ENCODE assay signal across 1 fruit fly cellular context in genomic region chr2L:10331066-10331847, dm6.
TF ChIP-seq lines count a peak whose summit lies in the region.

Gene Schip1, minus strand, starts transcription at chr2L:10331116.
Gene Cox10, plus strand, starts transcription at chr2L:10331471.

TF ChIP-seq in whole organism, embryonic, 481 proteins besides CTCF, POLR2A, EP300 and RAD21 (continued from another document):
- peak; percentile 10 for TF ChIP-seq tap (tag; optimal IDR thresholded peaks at IDR 0.05; lab: Kevin White, UChicago)
- TF ChIP-seq CG2712 (tag; optimal IDR thresholded peaks at IDR 0.05; lab: Kevin White, UChicago) = peak; percentile 40
- TF ChIP-seq CG15514 (GFP tag; optimal IDR thresholded peaks at IDR 0.05; lab: Kevin White, UChicago) = peak; percentile 26
- peak; percentile 52 for TF ChIP-seq trem (tag; optimal IDR thresholded peaks at IDR 0.05; lab: Kevin White, UChicago)
- TF ChIP-seq CG17359 (tag; optimal IDR thresholded peaks at IDR 0.05; lab: Kevin White, UChicago) = peak; percentile 12
- no peak for TF ChIP-seq CG4282 (GFP tag; optimal IDR thresholded peaks at IDR 0.05; lab: Kevin White, UChicago)
- TF ChIP-seq CG10979 (tag; optimal IDR thresholded peaks at IDR 0.05; lab: Kevin White, UChicago) = peak; percentile 20
- no peak for TF ChIP-seq CG18599 (GFP tag; optimal IDR thresholded peaks at IDR 0.05; lab: Kevin White, UChicago)
- TF ChIP-seq jing (GFP tag; optimal IDR thresholded peaks at IDR 0.05; lab: Kevin White, UChicago) = no peak
- TF ChIP-seq tup (GFP tag; optimal IDR thresholded peaks at IDR 0.05; lab: Kevin White, UChicago) = no peak
- peak; percentile 23 for TF ChIP-seq CG15601 (tag; optimal IDR thresholded peaks at IDR 0.05; lab: Kevin White, UChicago)
- no peak for TF ChIP-seq Bteb2 (GFP tag; optimal IDR thresholded peaks at IDR 0.05; lab: Kevin White, UChicago)
- peak; percentile 70 for TF ChIP-seq CG8924 (tag; optimal IDR thresholded peaks at IDR 0.05; lab: Kevin White, UChicago)
- TF ChIP-seq nau (GFP tag; optimal IDR thresholded peaks at IDR 0.05; lab: Kevin White, UChicago) = no peak
- TF ChIP-seq row (GFP tag; IDR thresholded peaks at IDR 0.05; lab: Robert Waterston, UW) = peak; percentile 62
- no peak for TF ChIP-seq CG7786 (GFP tag; optimal IDR thresholded peaks at IDR 0.05; lab: Kevin White, UChicago)
- TF ChIP-seq Hr3 (GFP tag; optimal IDR thresholded peaks at IDR 0.05; lab: Kevin White, UChicago) = peak; percentile 2
- TF ChIP-seq CG6813 (GFP tag; optimal IDR thresholded peaks at IDR 0.05; lab: Kevin White, UChicago) = no peak
- no peak for TF ChIP-seq CG6272 (GFP tag; IDR thresholded peaks at IDR 0.05; lab: Robert Waterston, UW)
- TF ChIP-seq CG13775 (GFP tag; optimal IDR thresholded peaks at IDR 0.05; lab: Kevin White, UChicago) = no peak
- TF ChIP-seq PHDP (tag; optimal IDR thresholded peaks at IDR 0.05; lab: Kevin White, UChicago) = peak; percentile 43
- no peak for TF ChIP-seq pb (GFP tag; optimal IDR thresholded peaks at IDR 0.05; lab: Kevin White, UChicago)
- no peak for TF ChIP-seq salm (tag; optimal IDR thresholded peaks at IDR 0.05; lab: Kevin White, UChicago)
- TF ChIP-seq lola (GFP tag; optimal IDR thresholded peaks at IDR 0.05; lab: Kevin White, UChicago) = peak in 1 of 3 experiments; percentile 22
- TF ChIP-seq vnd (GFP tag; IDR thresholded peaks at IDR 0.05; lab: Robert Waterston, UW; ENCODE audit: partially characterized antibody) = no peak
- peak; percentile 10 for TF ChIP-seq CG1603 (tag; optimal IDR thresholded peaks at IDR 0.05; lab: Kevin White, UChicago)
- peak; percentile 26; the same call in 1 of the 3 replicates for TF ChIP-seq CG17361 (GFP tag; IDR thresholded peaks at IDR 0.05; lab: Robert Waterston, UW)
- TF ChIP-seq CG9797 (GFP tag; optimal IDR thresholded peaks at IDR 0.05; lab: Kevin White, UChicago) = peak; percentile 14
- TF ChIP-seq exex (tag; optimal IDR thresholded peaks at IDR 0.05; lab: Kevin White, UChicago) = no peak
- TF ChIP-seq CG10267 (tag; optimal IDR thresholded peaks at IDR 0.05; lab: Kevin White, UChicago) = peak; percentile 71
- no peak for TF ChIP-seq CG12104 (GFP tag; optimal IDR thresholded peaks at IDR 0.05; lab: Kevin White, UChicago)
- no peak for TF ChIP-seq Dref (GFP tag; IDR thresholded peaks at IDR 0.05; lab: Robert Waterston, UW)
- TF ChIP-seq Dek (tag; optimal IDR thresholded peaks at IDR 0.05; lab: Kevin White, UChicago) = no peak
- peak; percentile 59 for TF ChIP-seq sens (GFP tag; lab: Kevin White, UChicago)
- TF ChIP-seq disco-r (GFP tag; optimal IDR thresholded peaks at IDR 0.05; lab: Kevin White, UChicago) = no peak
- no peak for TF ChIP-seq ara (GFP tag; IDR thresholded peaks at IDR 0.05; lab: Robert Waterston, UW)
- TF ChIP-seq Ssrp (tag; optimal IDR thresholded peaks at IDR 0.05; lab: Kevin White, UChicago) = no peak
- TF ChIP-seq Oli (tag; optimal IDR thresholded peaks at IDR 0.05; lab: Kevin White, UChicago) = no peak
- TF ChIP-seq B-H2 (GFP tag; optimal IDR thresholded peaks at IDR 0.05; lab: Kevin White, UChicago) = peak; percentile 5
- peak in 1 of 2 experiments; percentile 99 for TF ChIP-seq Pdp1 (GFP tag; optimal IDR thresholded peaks at IDR 0.05; lab: Kevin White, UChicago)
- no peak for TF ChIP-seq dmrt99B (tag; optimal IDR thresholded peaks at IDR 0.05; lab: Kevin White, UChicago)
- peak; percentile 31 for TF ChIP-seq sug (tag; optimal IDR thresholded peaks at IDR 0.05; lab: Kevin White, UChicago)
- no peak for TF ChIP-seq CG7928 (GFP tag; optimal IDR thresholded peaks at IDR 0.05; lab: Kevin White, UChicago)
- peak; percentile 29 for TF ChIP-seq CG12659 (GFP tag; optimal IDR thresholded peaks at IDR 0.05; lab: Kevin White, UChicago)
- TF ChIP-seq E2f2 (GFP tag; IDR thresholded peaks at IDR 0.05; lab: Robert Waterston, UW) = peak; percentile 45; the same call in 1 of the 2 replicates
- no peak; the same call in 1 of the 2 replicates for TF ChIP-seq slbo (GFP tag; IDR thresholded peaks at IDR 0.05; lab: Robert Waterston, UW)
- TF ChIP-seq CG3726 (GFP tag; IDR thresholded peaks at IDR 0.05; lab: Robert Waterston, UW) = no peak
- peak; percentile 21 for TF ChIP-seq Sox100B (GFP tag; optimal IDR thresholded peaks at IDR 0.05; lab: Kevin White, UChicago)
- no peak for TF ChIP-seq CG8765 (GFP tag; IDR thresholded peaks at IDR 0.05; lab: Robert Waterston, UW)
- no peak for TF ChIP-seq ems (GFP tag; optimal IDR thresholded peaks at IDR 0.05; lab: Kevin White, UChicago)
- TF ChIP-seq CG8359 (GFP tag; optimal IDR thresholded peaks at IDR 0.05; lab: Kevin White, UChicago; ENCODE audit: borderline replicate concordance) = no peak
- TF ChIP-seq CG2875 (GFP tag; optimal IDR thresholded peaks at IDR 0.05; lab: Kevin White, UChicago) = no peak
- peak; percentile 53 for TF ChIP-seq D19A (tag; optimal IDR thresholded peaks at IDR 0.05; lab: Kevin White, UChicago)
- peak; percentile 59 for TF ChIP-seq gfzf (GFP tag; optimal IDR thresholded peaks at IDR 0.05; lab: Kevin White, UChicago)
- TF ChIP-seq CG4707 (GFP tag; optimal IDR thresholded peaks at IDR 0.05; lab: Kevin White, UChicago) = no peak
- no peak for TF ChIP-seq CG18619 (GFP tag; optimal IDR thresholded peaks at IDR 0.05; lab: Kevin White, UChicago)
- TF ChIP-seq Dp (GFP tag; optimal IDR thresholded peaks at IDR 0.05; lab: Kevin White, UChicago) = peak; percentile 39
- TF ChIP-seq amos (GFP tag; IDR thresholded peaks at IDR 0.05; lab: Robert Waterston, UW; ENCODE audit: partially characterized antibody) = no peak
- TF ChIP-seq Nf-YB (GFP tag; optimal IDR thresholded peaks at IDR 0.05; lab: Kevin White, UChicago) = peak; percentile 6
- no peak for TF ChIP-seq org-1 (GFP tag; optimal IDR thresholded peaks at IDR 0.05; lab: Kevin White, UChicago)
- no peak for TF ChIP-seq Antp (GFP tag; optimal IDR thresholded peaks at IDR 0.05; lab: Kevin White, UChicago)
- no peak for TF ChIP-seq CG17186 (GFP tag; optimal IDR thresholded peaks at IDR 0.05; lab: Kevin White, UChicago)
- no peak for TF ChIP-seq CG11085 (GFP tag; IDR thresholded peaks at IDR 0.05; lab: Robert Waterston, UW)
- TF ChIP-seq nmo (GFP tag; optimal IDR thresholded peaks at IDR 0.05; lab: Kevin White, UChicago) = peak; percentile 18
- TF ChIP-seq CG10147 (GFP tag; optimal IDR thresholded peaks at IDR 0.05; lab: Kevin White, UChicago) = no peak
- no peak for TF ChIP-seq CG7357 (GFP tag; IDR thresholded peaks at IDR 0.05; lab: Robert Waterston, UW)
- no peak for TF ChIP-seq kah (GFP tag; optimal IDR thresholded peaks at IDR 0.05; lab: Kevin White, UChicago)
- TF ChIP-seq ato (GFP tag; IDR thresholded peaks at IDR 0.05; lab: Robert Waterston, UW; ENCODE audit: partially characterized antibody) = no peak
- no peak for TF ChIP-seq zen (tag; optimal IDR thresholded peaks at IDR 0.05; lab: Kevin White, UChicago)
- TF ChIP-seq CG6765 (GFP tag; optimal IDR thresholded peaks at IDR 0.05; lab: Kevin White, UChicago) = no peak
- peak; percentile 40 for TF ChIP-seq CG13424 (tag; optimal IDR thresholded peaks at IDR 0.05; lab: Kevin White, UChicago)
- no peak for TF ChIP-seq CG10209 (GFP tag; optimal IDR thresholded peaks at IDR 0.05; lab: Kevin White, UChicago)
- TF ChIP-seq CG9876 (GFP tag; optimal IDR thresholded peaks at IDR 0.05; lab: Kevin White, UChicago) = no peak
- peak; percentile 27 for TF ChIP-seq CG8388 (GFP tag; optimal IDR thresholded peaks at IDR 0.05; lab: Kevin White, UChicago)
- peak; percentile 20 for TF ChIP-seq phol (tag; optimal IDR thresholded peaks at IDR 0.05; lab: Kevin White, UChicago)
- TF ChIP-seq gem (tag; optimal IDR thresholded peaks at IDR 0.05; lab: Kevin White, UChicago) = peak; percentile 69
- peak; percentile 19 for TF ChIP-seq HmgZ (tag; optimal IDR thresholded peaks at IDR 0.05; lab: Kevin White, UChicago)
- no peak for TF ChIP-seq CG7271 (tag; optimal IDR thresholded peaks at IDR 0.05; lab: Kevin White, UChicago)
